Worm (Caenorhabditis elegans): ENCODE results near the gene mdt-9.

ce11 chrIV:13354044-13354443, 32.1 kb upstream of the mdt-9 start:
- TF ChIP-seq aly-1 (tag; optimal IDR thresholded peaks at IDR 0.05) (no peak), hnd-1 (tag; optimal IDR thresholded peaks at IDR 0.05) (no peak), pes-1 (GFP tag; IDR thresholded peaks at IDR 0.05) (no peak), ama-1 (optimal IDR thresholded peaks at IDR 0.05) (no peak), tra-4 (tag; optimal IDR thresholded peaks at IDR 0.05) (no peak), tbx-37 (GFP tag; conservative IDR thresholded peaks at IDR 0.05) (no peak), ceh-36 (tag; optimal IDR thresholded peaks at IDR 0.05) (no peak), hmbx-1 (tag; optimal IDR thresholded peaks at IDR 0.05) (no peak)
